Fruit fly (Drosophila melanogaster) whole organism, embryonic: ENCODE results near the gene CG13631.

Experiments used
- B-H2 ChIP-seq: fragments of 200-800 bp; sonication (Bioruptor generic); optimal IDR thresholded peaks from 2 replicates; lab custom pipeline; 2018; ENCODE audit warnings: missing biosample characterization, mild to moderate bottlenecking, missing genetic modification characterization
- CG11398 ChIP-seq: fragments of 200-800 bp; sonication (Bioruptor generic); optimal IDR thresholded peaks from 2 replicates; lab custom pipeline; 2016; ENCODE audit warnings: missing biosample characterization, missing genetic modification characterization
- CG11695 ChIP-seq: fragments of 200-800 bp; sonication (Bioruptor generic); IDR thresholded peaks from 3 replicates; pipeline ENCODE4 v1.3.6; 2022; ENCODE audit warnings: missing biosample characterization, missing genetic modification characterization
- CG11723 ChIP-seq: fragments of 200-800 bp; sonication (Bioruptor generic); optimal IDR thresholded peaks from 2 replicates; lab custom pipeline; 2017; ENCODE audit warnings: missing biosample characterization, mild to moderate bottlenecking, missing genetic modification characterization
- CG12236 ChIP-seq: fragments of 200-800 bp; sonication (Bioruptor generic); optimal IDR thresholded peaks from 2 replicates; lab custom pipeline; 2016; ENCODE audit warnings: missing biosample characterization, missing genetic modification characterization
- CG1233 ChIP-seq: fragments of 200-800 bp; sonication (Bioruptor generic); optimal IDR thresholded peaks from 4 replicates; lab custom pipeline; 2018; ENCODE audit warnings: missing biosample characterization, mild to moderate bottlenecking, missing genetic modification characterization
- CG13775 ChIP-seq: fragments of 200-800 bp; sonication (Bioruptor generic); optimal IDR thresholded peaks from 3 replicates; lab custom pipeline; 2017; ENCODE audit warnings: missing biosample characterization, mild to moderate bottlenecking, missing genetic modification characterization
- CG14050 ChIP-seq: fragments of 200-800 bp; sonication (Bioruptor generic); IDR thresholded peaks from 3 replicates; pipeline ENCODE4 v1.3.6; 2022; ENCODE audit warnings: missing biosample characterization, missing genetic modification characterization
- CG14441 ChIP-seq: fragments of 200-800 bp; sonication (Bioruptor generic); IDR thresholded peaks from 2 replicates; pipeline ENCODE4 v1.3.6; 2022; ENCODE audit warnings: missing biosample characterization, missing genetic modification characterization
- CG14965 ChIP-seq: fragments of 200-800 bp; sonication (Bioruptor generic); optimal IDR thresholded peaks from 2 replicates; lab custom pipeline; 2016; ENCODE audit warnings: missing biosample characterization, missing genetic modification characterization, borderline replicate concordance
- CG17328 ChIP-seq: fragments of 200-800 bp; sonication (Bioruptor generic); IDR thresholded peaks from 2 replicates; pipeline ENCODE4 v1.3.6; 2022; ENCODE audit warnings: missing biosample characterization, missing genetic modification characterization
- CG17568 ChIP-seq: fragments of 200-800 bp; sonication (Bioruptor generic); optimal IDR thresholded peaks from 2 replicates; lab custom pipeline; 2018; ENCODE audit warnings: missing biosample characterization, mild to moderate bottlenecking, missing genetic modification characterization, moderate library complexity
- CG30020 ChIP-seq: fragments of 200-800 bp; optimal IDR thresholded peaks from 2 replicates; lab custom pipeline; 2019; ENCODE audit warnings: missing biosample characterization, mild to moderate bottlenecking, missing genetic modification characterization, moderate library complexity
- CG32767 ChIP-seq: fragments of 200-800 bp; sonication (Bioruptor generic); IDR thresholded peaks from 2 replicates; pipeline ENCODE4 v1.3.6; 2022; ENCODE audit warnings: missing biosample characterization, missing genetic modification characterization
- CG33557 ChIP-seq: fragments of 200-800 bp; sonication (Bioruptor generic); optimal IDR thresholded peaks from 2 replicates; lab custom pipeline; 2019; ENCODE audit warnings: missing biosample characterization, mild to moderate bottlenecking, missing genetic modification characterization, moderate library complexity
- CG4328 ChIP-seq: fragments of 200-800 bp; sonication (Bioruptor generic); optimal IDR thresholded peaks from 3 replicates; lab custom pipeline; 2017; ENCODE audit warnings: missing biosample characterization, missing genetic modification reagents, missing genetic modification characterization
- CG8089 ChIP-seq: fragments of 200-800 bp; sonication (Bioruptor generic); optimal IDR thresholded peaks from 3 replicates; lab custom pipeline; 2016; ENCODE audit warnings: missing biosample characterization, missing genetic modification characterization
- D19B ChIP-seq: fragments of 200-800 bp; sonication (Bioruptor generic); optimal IDR thresholded peaks from 2 replicates; lab custom pipeline; 2017; ENCODE audit warnings: missing biosample characterization, mild to moderate bottlenecking, missing genetic modification characterization
- Doc3 ChIP-seq: fragments of 200-800 bp; sonication (Bioruptor generic); IDR thresholded peaks from 3 replicates; pipeline ENCODE4 v1.3.6; 2022; ENCODE audit warnings: missing biosample characterization, missing genetic modification characterization; ENCODE audit not compliant: partially characterized antibody
- Elba2 ChIP-seq: fragments of 200-800 bp; sonication (Bioruptor generic); optimal IDR thresholded peaks from 3 replicates; lab custom pipeline; 2016; ENCODE audit warnings: missing biosample characterization, missing genetic modification characterization
- Fer1 ChIP-seq: fragments of 200-800 bp; sonication (Bioruptor generic); optimal IDR thresholded peaks from 2 replicates; lab custom pipeline; 2017; ENCODE audit warnings: missing biosample characterization, mild to moderate bottlenecking, missing genetic modification characterization
- Myb ChIP-seq: fragments of 200-800 bp; sonication (Bioruptor generic); optimal IDR thresholded peaks from 2 replicates; lab custom pipeline; 2016; ENCODE audit warnings: missing biosample characterization, missing genetic modification characterization
- NK7.1 ChIP-seq: fragments of 200-800 bp; sonication (Bioruptor generic); optimal IDR thresholded peaks from 3 replicates; lab custom pipeline; 2016; ENCODE audit warnings: missing biosample characterization, missing genetic modification characterization
- NfI ChIP-seq: fragments of 200-800 bp; sonication (Bioruptor generic); optimal IDR thresholded peaks from 3 replicates; lab custom pipeline; 2018; ENCODE audit warnings: missing biosample characterization, mild to moderate bottlenecking, missing genetic modification characterization, moderate library complexity
- Ptx1 ChIP-seq: fragments of 200-800 bp; sonication (Bioruptor generic); IDR thresholded peaks from 2 replicates; pipeline ENCODE4 v1.3.6; 2022; ENCODE audit warnings: missing biosample characterization, missing genetic modification characterization
- Side ChIP-seq: fragments of 200-800 bp; sonication (Bioruptor generic); optimal IDR thresholded peaks from 2 replicates; lab custom pipeline; 2016; ENCODE audit warnings: missing biosample characterization, missing genetic modification characterization
- Sox100B ChIP-seq: fragments of 200-800 bp; sonication (Bioruptor generic); optimal IDR thresholded peaks from 3 replicates; lab custom pipeline; 2018; ENCODE audit warnings: missing biosample characterization, mild to moderate bottlenecking, missing genetic modification characterization
- ase ChIP-seq: fragments of 200-800 bp; sonication (Bioruptor generic); IDR thresholded peaks from 3 replicates; pipeline ENCODE4 v1.3.6; 2022; ENCODE audit warnings: missing biosample characterization, missing genetic modification characterization
- chif ChIP-seq, 2 experiments: fragments of 200-800 bp; sonication (Bioruptor generic); optimal IDR thresholded peaks; 3 replicates each; lab custom pipeline; 2016; ENCODE audit warnings: missing biosample characterization in 2 of 2, missing genetic modification characterization in 2 of 2
- chm ChIP-seq: fragments of 200-800 bp; sonication (Bioruptor generic); IDR thresholded peaks from 2 replicates; pipeline ENCODE4 v1.3.6; 2022; ENCODE audit warnings: missing biosample characterization, missing genetic modification characterization
- chn ChIP-seq: fragments of 200-800 bp; sonication (Bioruptor generic); optimal IDR thresholded peaks from 2 replicates; lab custom pipeline; 2016; ENCODE audit warnings: missing biosample characterization, missing genetic modification characterization
- corto ChIP-seq: fragments of 200-800 bp; sonication (Bioruptor generic); optimal IDR thresholded peaks from 2 replicates; lab custom pipeline; 2016; ENCODE audit warnings: missing biosample characterization, mild to moderate bottlenecking, missing genetic modification characterization, moderate library complexity
- crp ChIP-seq, 2 experiments: fragments of 200-800 bp; sonication (Bioruptor generic); optimal IDR thresholded peaks; 2 replicates in 1 of 2; 3 replicates in 1 of 2; lab custom pipeline; 2017; ENCODE audit warnings: missing biosample characterization in 2 of 2, missing genetic modification characterization in 2 of 2, mild to moderate bottlenecking in 1 of 2, moderate library complexity in 1 of 2
- dpn ChIP-seq, 2 experiments: fragments of 200-800 bp; sonication (Bioruptor generic); optimal IDR thresholded peaks; 3 replicates each; lab custom pipeline; 2016; ENCODE audit warnings: missing biosample characterization in 2 of 2, missing genetic modification characterization in 2 of 2
- eyg ChIP-seq: fragments of 200-800 bp; sonication (Bioruptor generic); optimal IDR thresholded peaks from 3 replicates; lab custom pipeline; 2016; ENCODE audit warnings: missing biosample characterization, missing genetic modification characterization
- h ChIP-seq: fragments of >200 bp; optimal IDR thresholded peaks from 2 replicates; lab custom pipeline; 2017
- hkb ChIP-seq, 2 experiments: fragments of 200-800 bp in 1 of 2; fragments of >200 bp in 1 of 2; sonication (Bioruptor generic) in 1 of 2; IDR thresholded peaks in 1 of 2; optimal IDR thresholded peaks in 1 of 2; 2 replicates each; pipeline versions ENCODE4 v1.3.6 to Lab custom; 2017 to 2022; ENCODE audit warnings: missing biosample characterization in 1 of 2, missing genetic modification characterization in 1 of 2
- hth ChIP-seq: fragments of >200 bp; optimal IDR thresholded peaks from 2 replicates; lab custom pipeline; 2017; ENCODE audit warnings: inconsistent platforms
- insv ChIP-seq, 2 experiments: fragments of 200-800 bp; sonication (Bioruptor generic); optimal IDR thresholded peaks; 3 replicates each; lab custom pipeline; 2016 to 2018; ENCODE audit warnings: missing biosample characterization in 2 of 2, missing genetic modification characterization in 2 of 2
- kni ChIP-seq: fragments of 200-800 bp; sonication (Bioruptor generic); optimal IDR thresholded peaks from 3 replicates; lab custom pipeline; 2017; ENCODE audit warnings: mild to moderate bottlenecking, missing biosample characterization, missing genetic modification reagents, missing genetic modification characterization
- lab ChIP-seq: fragments of 200-800 bp; sonication (Bioruptor generic); optimal IDR thresholded peaks from 3 replicates; lab custom pipeline; 2017; ENCODE audit warnings: missing biosample characterization, missing genetic modification characterization, mild to moderate bottlenecking, moderate library complexity, missing genetic modification reagents
- lbe ChIP-seq: fragments of 200-800 bp; sonication (Bioruptor generic); optimal IDR thresholded peaks from 2 replicates; lab custom pipeline; 2016; ENCODE audit warnings: missing biosample characterization, mild to moderate bottlenecking, missing genetic modification characterization
- nom ChIP-seq: fragments of 200-800 bp; sonication (Bioruptor generic); optimal IDR thresholded peaks from 2 replicates; lab custom pipeline; 2017; ENCODE audit warnings: missing biosample characterization, missing genetic modification characterization, mild to moderate bottlenecking, moderate library complexity, missing genetic modification reagents
- oc ChIP-seq: fragments of 200-800 bp; sonication (Bioruptor generic); optimal IDR thresholded peaks from 2 replicates; lab custom pipeline; 2018; ENCODE audit warnings: missing biosample characterization, mild to moderate bottlenecking, missing genetic modification characterization, moderate library complexity
- odd ChIP-seq: fragments of 200-800 bp; sonication (Bioruptor generic); optimal IDR thresholded peaks from 2 replicates; lab custom pipeline; 2017; ENCODE audit warnings: missing biosample characterization, mild to moderate bottlenecking, missing genetic modification characterization
- pho ChIP-seq: fragments of 200-800 bp; sonication (Bioruptor generic); optimal IDR thresholded peaks from 2 replicates; lab custom pipeline; 2016; ENCODE audit warnings: missing biosample characterization, missing genetic modification characterization
- repo ChIP-seq: fragments of 200-800 bp; sonication (Bioruptor generic); optimal IDR thresholded peaks from 2 replicates; lab custom pipeline; 2016; ENCODE audit warnings: missing biosample characterization, missing genetic modification characterization
- sim ChIP-seq: fragments of 200-800 bp; sonication (Bioruptor generic); IDR thresholded peaks from 2 replicates; pipeline ENCODE4 v1.3.6; 2022; ENCODE audit warnings: missing biosample characterization, missing genetic modification characterization
- tna ChIP-seq: fragments of 200-800 bp; sonication (Bioruptor generic); IDR thresholded peaks from 2 replicates; pipeline ENCODE4 v1.3.6; 2022; ENCODE audit warnings: missing biosample characterization, missing genetic modification characterization; ENCODE audit not compliant: partially characterized antibody
- wek ChIP-seq: fragments of 200-800 bp; sonication (Bioruptor generic); optimal IDR thresholded peaks from 3 replicates; lab custom pipeline; 2018; ENCODE audit warnings: missing biosample characterization, mild to moderate bottlenecking, missing genetic modification characterization, moderate library complexity

The CG13631 gene

dm6 chr3R:24787042-24787565 lies 18.0 kb downstream of the CG13631 start, which contains the start of gene CG5805 (continued):
- TF ChIP-seq Fer1 (GFP tag; lab: Kevin White, UChicago) (peak; percentile 91), CG14050 (peak; percentile 80), CG14965 (GFP tag; lab: Kevin White, UChicago) (peak; percentile 8), eyg (peak; percentile 72), CG11695 (GFP tag; lab: Robert Waterston, UW) (peak; percentile 53; the same call in 1 of the 3 replicates), Doc3 (GFP tag; lab: Robert Waterston, UW) (no peak), kni (GFP tag; lab: Kevin White, UChicago) (peak; percentile 50), hkb (optimal IDR thresholded peaks at IDR 0.05; lab: Kevin White, UChicago) (no peak), hkb (GFP tag; IDR thresholded peaks at IDR 0.05; lab: Robert Waterston, UW) (peak; percentile 81), NfI (GFP tag; lab: Kevin White, UChicago) (peak; percentile 93), h (lab: Kevin White, UChicago) (no peak), insv (GFP tag; optimal IDR thresholded peaks at IDR 0.05; lab: Kevin White, UChicago) (peak; percentile 82 to 96), chm (GFP tag; lab: Robert Waterston, UW) (peak; percentile 89), CG1233 (GFP tag; lab: Kevin White, UChicago) (peak; percentile 90), wek (GFP tag; lab: Kevin White, UChicago) (peak; percentile 58), CG32767 (GFP tag; lab: Robert Waterston, UW) (no peak), Elba2 (GFP tag; lab: Kevin White, UChicago) (peak; percentile 81), CG4328 (GFP tag; lab: Kevin White, UChicago) (peak; percentile 83), CG12236 (GFP tag; lab: Kevin White, UChicago) (peak; percentile 53), Sox100B (GFP tag; lab: Kevin White, UChicago) (no peak), lbe (no peak), Side (peak; percentile 80), hth (lab: Kevin White, UChicago) (no peak), dpn (GFP tag; optimal IDR thresholded peaks at IDR 0.05; lab: Kevin White, UChicago) (peak; percentile 65 to 87), Ptx1 (GFP tag; lab: Robert Waterston, UW) (peak; percentile 81), CG30020 (tag; lab: Kevin White, UChicago) (no peak), corto (GFP tag; lab: Kevin White, UChicago) (no peak), pho (GFP tag; lab: Kevin White, UChicago) (peak; percentile 76), CG33557 (GFP tag; lab: Kevin White, UChicago) (peak; percentile 78), CG13775 (peak; percentile 93), chif (GFP tag; optimal IDR thresholded peaks at IDR 0.05; lab: Kevin White, UChicago) (peak; percentile 67 to 79), lab (peak; percentile 95), odd (GFP tag; lab: Kevin White, UChicago) (peak; percentile 84), sim (GFP tag; lab: Robert Waterston, UW) (peak; percentile 48; the same call in 1 of the 2 replicates), CG17328 (GFP tag; lab: Robert Waterston, UW) (peak; percentile 89), ase (GFP tag; lab: Robert Waterston, UW) (peak; percentile 81), nom (GFP tag; lab: Kevin White, UChicago) (no peak), Myb (GFP tag; lab: Kevin White, UChicago) (peak; percentile 52), tna (GFP tag; lab: Robert Waterston, UW) (peak; percentile 9; the same call in 1 of the 2 replicates), chn (GFP tag; lab: Kevin White, UChicago) (peak; percentile 64), CG8089 (GFP tag; lab: Kevin White, UChicago) (peak; percentile 65), CG17568 (GFP tag; lab: Kevin White, UChicago) (no peak), repo (GFP tag; lab: Kevin White, UChicago) (peak; percentile 59), B-H2 (GFP tag; lab: Kevin White, UChicago) (peak; percentile 86), CG11723 (peak; percentile 75), oc (tag; lab: Kevin White, UChicago) (peak; percentile 20), NK7.1 (GFP tag; lab: Kevin White, UChicago) (peak; percentile 70), D19B (GFP tag; lab: Kevin White, UChicago) (peak; percentile 74), crp (GFP tag; optimal IDR thresholded peaks at IDR 0.05; lab: Kevin White, UChicago) (peak in 1 of 2 experiments; percentile 55), CG14441 (GFP tag; lab: Robert Waterston, UW) (peak; percentile 72), CG11398 (peak; percentile 73)
